Fruit fly (Drosophila melanogaster): Measurements from ENCODE around the gene Gr68a.

The Gr68a gene

dm6 chr3L:11789773-11790172 is 38.7 kb downstream of the Gr68a start, which contains the start of gene Pi3K68D (continued):
- no peak for TF ChIP-seq pnt (GFP tag; optimal IDR thresholded peaks at IDR 0.05)
- TF ChIP-seq NFAT (GFP tag; IDR thresholded peaks at IDR 0.05), result no peak
- TF ChIP-seq Rfx (GFP tag; IDR thresholded peaks at IDR 0.05), result no peak
- no peak for TF ChIP-seq CG11695 (GFP tag; IDR thresholded peaks at IDR 0.05)
- no peak for TF ChIP-seq CG4730 (GFP tag; IDR thresholded peaks at IDR 0.05)
- peak; percentile 86 for TF ChIP-seq CG7963 (GFP tag; IDR thresholded peaks at IDR 0.05; ENCODE audit: partially characterized antibody)
- peak; percentile 77 for TF ChIP-seq ato (GFP tag; IDR thresholded peaks at IDR 0.05; ENCODE audit: partially characterized antibody)
- no peak for TF ChIP-seq maf-S (GFP tag; optimal IDR thresholded peaks at IDR 0.05)
- no peak for TF ChIP-seq Stat92E (GFP tag; optimal IDR thresholded peaks at IDR 0.05)
- TF ChIP-seq CG8478 (optimal IDR thresholded peaks at IDR 0.05), result no peak
- TF ChIP-seq CG9797 (GFP tag; optimal IDR thresholded peaks at IDR 0.05), result peak; percentile 60
- peak; percentile 70 for TF ChIP-seq CTCF (GFP tag; optimal IDR thresholded peaks at IDR 0.05)
- TF ChIP-seq gfzf (GFP tag; optimal IDR thresholded peaks at IDR 0.05), result peak; percentile 67
- no peak for TF ChIP-seq CG6175 (GFP tag; IDR thresholded peaks at IDR 0.05)
- no peak for TF ChIP-seq CG7357 (GFP tag; IDR thresholded peaks at IDR 0.05)
- TF ChIP-seq CG6683 (GFP tag; optimal IDR thresholded peaks at IDR 0.05), result no peak
- no peak for TF ChIP-seq CG33557 (GFP tag; optimal IDR thresholded peaks at IDR 0.05)
- TF ChIP-seq hth (optimal IDR thresholded peaks at IDR 0.05), result no peak
- TF ChIP-seq mld (GFP tag; IDR thresholded peaks at IDR 0.05; ENCODE audit: partially characterized antibody), result peak; percentile 76; the same call in 2 of the 3 replicates
- peak; percentile 13 for TF ChIP-seq CG1647 (GFP tag; optimal IDR thresholded peaks at IDR 0.05)
- no peak for TF ChIP-seq Mrtf (GFP tag; IDR thresholded peaks at IDR 0.05)
- no peak for TF ChIP-seq Fer2 (tag; optimal IDR thresholded peaks at IDR 0.05)
- TF ChIP-seq CG3065 (GFP tag; optimal IDR thresholded peaks at IDR 0.05), result no peak
- TF ChIP-seq CG17802 (tag; optimal IDR thresholded peaks at IDR 0.05), result no peak
- TF ChIP-seq Atf6 (GFP tag; IDR thresholded peaks at IDR 0.05), result no peak
- TF ChIP-seq sim (GFP tag; IDR thresholded peaks at IDR 0.05), result no peak
- no peak for TF ChIP-seq B-H2 (GFP tag; optimal IDR thresholded peaks at IDR 0.05)
- TF ChIP-seq twi (tag; optimal IDR thresholded peaks at IDR 0.05), result no peak
- no peak for TF ChIP-seq CG18619 (GFP tag; optimal IDR thresholded peaks at IDR 0.05)
- peak; percentile 33 for TF ChIP-seq zen (tag; optimal IDR thresholded peaks at IDR 0.05)
- no peak for TF ChIP-seq NfI (GFP tag; optimal IDR thresholded peaks at IDR 0.05)
- TF ChIP-seq CG8290 (GFP tag; optimal IDR thresholded peaks at IDR 0.05), result no peak
- no peak for TF ChIP-seq CG8290 (tag; optimal IDR thresholded peaks at IDR 0.05)
- TF ChIP-seq gem (tag; optimal IDR thresholded peaks at IDR 0.05), result no peak
- TF ChIP-seq CG13296 (GFP tag; optimal IDR thresholded peaks at IDR 0.05), result no peak
- no peak for TF ChIP-seq CG5180 (GFP tag; optimal IDR thresholded peaks at IDR 0.05)
- TF ChIP-seq vnd (GFP tag; IDR thresholded peaks at IDR 0.05; ENCODE audit: partially characterized antibody), result peak; percentile 88
- no peak for TF ChIP-seq az2 (GFP tag; optimal IDR thresholded peaks at IDR 0.05)
- TF ChIP-seq CG4360 (GFP tag; IDR thresholded peaks at IDR 0.05), result no peak
- peak; percentile 66 for TF ChIP-seq stwl (tag; optimal IDR thresholded peaks at IDR 0.05)
- TF ChIP-seq vfl (GFP tag; optimal IDR thresholded peaks at IDR 0.05), result no peak
- no peak for TF ChIP-seq so (GFP tag; IDR thresholded peaks at IDR 0.05)
- no peak for TF ChIP-seq lab (GFP tag; optimal IDR thresholded peaks at IDR 0.05)
- no peak for TF ChIP-seq Fer3 (tag; optimal IDR thresholded peaks at IDR 0.05)
- no peak for TF ChIP-seq CG31365 (tag; optimal IDR thresholded peaks at IDR 0.05)
- TF ChIP-seq aop (GFP tag; IDR thresholded peaks at IDR 0.05), result no peak
- peak; percentile 7 for TF ChIP-seq CG8388 (GFP tag; optimal IDR thresholded peaks at IDR 0.05)
- TF ChIP-seq ab (GFP tag; optimal IDR thresholded peaks at IDR 0.05), result no peak
- TF ChIP-seq sug (tag; optimal IDR thresholded peaks at IDR 0.05), result no peak
- no peak for TF ChIP-seq CG9437 (GFP tag; optimal IDR thresholded peaks at IDR 0.05)
- TF ChIP-seq Pdp1 (GFP tag; optimal IDR thresholded peaks at IDR 0.05), result no peak
- no peak for TF ChIP-seq Jarid2 (GFP tag; optimal IDR thresholded peaks at IDR 0.05)
- TF ChIP-seq NK7.1 (GFP tag; optimal IDR thresholded peaks at IDR 0.05), result no peak

Data from whole organism, embryonic.